Worm (Caenorhabditis elegans): ENCODE measurements around the gene erg-28.

Gene erg-28

ce11 chrV:12579299-12579698, 27.9 kb upstream of the erg-28 start, which contains the start of gene E02A10.3:
E02A10.3 (plus strand) TSS chrV:12579599.
- TF ChIP-seq unc-120 (tag; optimal IDR thresholded peaks at IDR 0.05; ENCODE audit: poor library complexity, severe bottlenecking) (no peak), mep-1 (tag; optimal IDR thresholded peaks at IDR 0.05) (no peak), elt-3 (tag; optimal IDR thresholded peaks at IDR 0.05) (no peak), drap-1 (GFP tag; optimal IDR thresholded peaks at IDR 0.05) (no peak), nhr-76 (tag; optimal IDR thresholded peaks at IDR 0.05) (no peak), cnd-1 (tag; optimal IDR thresholded peaks at IDR 0.05) (no peak), flh-1 (GFP tag; optimal IDR thresholded peaks at IDR 0.05) (no peak), blmp-1 (tag; optimal IDR thresholded peaks at IDR 0.05) (no peak), M03D4.4 (tag; optimal IDR thresholded peaks at IDR 0.05) (no peak), ceh-83 (GFP tag; optimal IDR thresholded peaks at IDR 0.05) (no peak), ham-2 (GFP tag; optimal IDR thresholded peaks at IDR 0.05) (no peak)

ce11 chrV:12583421-12583820, 23.8 kb upstream of the erg-28 start:
- TF ChIP-seq ces-1 (GFP tag; optimal IDR thresholded peaks at IDR 0.05): peak; percentile 94
- no peak for TF ChIP-seq blmp-1 (tag; optimal IDR thresholded peaks at IDR 0.05)

- TF ChIP-seq bed-3 (GFP tag; optimal IDR thresholded peaks at IDR 0.05): no peak
- TF ChIP-seq nhr-12 (tag; optimal IDR thresholded peaks at IDR 0.05): no peak
Measured at ce11 chrV:12584771-12585170, 22.4 kb upstream of the erg-28 start.

- TF ChIP-seq pha-4 (tag; optimal IDR thresholded peaks at IDR 0.05) (no peak), M03D4.4 (tag; optimal IDR thresholded peaks at IDR 0.05) (no peak), drap-1 (GFP tag; optimal IDR thresholded peaks at IDR 0.05) (no peak), sptf-1 (tag; optimal IDR thresholded peaks at IDR 0.05) (no peak), mls-2 (tag; optimal IDR thresholded peaks at IDR 0.05) (no peak), mep-1 (tag; optimal IDR thresholded peaks at IDR 0.05) (no peak), lin-13 (tag; optimal IDR thresholded peaks at IDR 0.05) (no peak), elt-3 (tag; optimal IDR thresholded peaks at IDR 0.05) (no peak)
Measured at ce11 chrV:12586793-12587192, 20.4 kb upstream of the erg-28 start.

- TF ChIP-seq unc-120 (tag; optimal IDR thresholded peaks at IDR 0.05; ENCODE audit: poor library complexity, severe bottlenecking): no peak
- no peak for TF ChIP-seq unc-62 (GFP tag; optimal IDR thresholded peaks at IDR 0.05)
- TF ChIP-seq snpc-4 (tag; optimal IDR thresholded peaks at IDR 0.05): no peak
- no peak for TF ChIP-seq elt-1 (tag; optimal IDR thresholded peaks at IDR 0.05; ENCODE audit: borderline replicate concordance, insufficient read depth)
- TF ChIP-seq nhr-76 (tag; optimal IDR thresholded peaks at IDR 0.05): no peak
- no peak for TF ChIP-seq hlh-1 (tag; optimal IDR thresholded peaks at IDR 0.05)
- no peak for TF ChIP-seq nhr-2 (tag; optimal IDR thresholded peaks at IDR 0.05)
- no peak for TF ChIP-seq drap-1 (GFP tag; optimal IDR thresholded peaks at IDR 0.05)
- TF ChIP-seq blmp-1 (tag; optimal IDR thresholded peaks at IDR 0.05): no peak
Measured at ce11 chrV:12588030-12588429, 19.2 kb upstream of the erg-28 start, which contains the start of gene C14C10.1. C14C10.1 (plus strand) TSS chrV:12588330.

- no peak for TF ChIP-seq M03D4.4 (tag; optimal IDR thresholded peaks at IDR 0.05)
- TF ChIP-seq snpc-4 (tag; optimal IDR thresholded peaks at IDR 0.05): no peak
- TF ChIP-seq cnd-1 (tag; optimal IDR thresholded peaks at IDR 0.05): no peak
- TF ChIP-seq ceh-83 (GFP tag; optimal IDR thresholded peaks at IDR 0.05): no peak
- TF ChIP-seq ceh-39 (tag; optimal IDR thresholded peaks at IDR 0.05): no peak
- no peak for TF ChIP-seq ham-2 (GFP tag; optimal IDR thresholded peaks at IDR 0.05)
- no peak for TF ChIP-seq elt-1 (tag; optimal IDR thresholded peaks at IDR 0.05; ENCODE audit: borderline replicate concordance, insufficient read depth)
- no peak for TF ChIP-seq blmp-1 (tag; optimal IDR thresholded peaks at IDR 0.05)
- TF ChIP-seq tbx-8 (GFP tag; optimal IDR thresholded peaks at IDR 0.05): no peak
- no peak for TF ChIP-seq ztf-11 (tag; optimal IDR thresholded peaks at IDR 0.05)
- TF ChIP-seq nhr-28 (tag; optimal IDR thresholded peaks at IDR 0.05): no peak
- no peak for TF ChIP-seq nhr-2 (tag; optimal IDR thresholded peaks at IDR 0.05)
- TF ChIP-seq unc-120 (tag; optimal IDR thresholded peaks at IDR 0.05; ENCODE audit: poor library complexity, severe bottlenecking): no peak
- TF ChIP-seq unc-62 (GFP tag; optimal IDR thresholded peaks at IDR 0.05): no peak
Measured at ce11 chrV:12590601-12591000, 16.6 kb upstream of the erg-28 start, which contains the start of gene ttr-43. ttr-43 (minus strand) TSS chrV:12590701.

ce11 chrV:12592379-12592778, 14.8 kb upstream of the erg-28 start, which contains the start of gene C14C10.2:
C14C10.2 (minus strand) TSS chrV:12592479.
- TF ChIP-seq cnd-1 (tag; optimal IDR thresholded peaks at IDR 0.05): no peak
- TF ChIP-seq lsy-2 (tag; optimal IDR thresholded peaks at IDR 0.05): no peak
- TF ChIP-seq lin-13 (tag; optimal IDR thresholded peaks at IDR 0.05): no peak
- TF ChIP-seq bed-3 (GFP tag; optimal IDR thresholded peaks at IDR 0.05): no peak
